Worm (Caenorhabditis elegans) whole organism, L4 larva: ENCODE measurements around the gene acly-2.

Experiments used
- F44E2.7 ChIP-seq: fragments of 200-800 bp; sonication (Bioruptor generic); IDR thresholded peaks from 2 replicates; pipeline ENCODE4 v2.1.2; 2022; ENCODE audit warnings: missing genetic modification characterization, missing compliant biosample characterization
- ama-1 ChIP-seq: fragments of 150-350 bp; optimal IDR thresholded peaks from 2 replicates; lab custom pipeline; 2014; ENCODE audit warnings: inconsistent platforms, mixed read lengths
- ceh-20 ChIP-seq: fragments of 200-800 bp; sonication (Bioruptor generic); IDR thresholded peaks from 2 replicates; pipeline ENCODE4 v1.3.6; 2022; ENCODE audit warnings: missing genetic modification reagents, missing genetic modification characterization, missing compliant biosample characterization
- ceh-28 ChIP-seq: fragments of 150-350 bp; optimal IDR thresholded peaks from 2 replicates; lab custom pipeline; 2014; ENCODE audit warnings: missing biosample characterization, missing genetic modification reagents, missing genetic modification characterization
- ceh-62 ChIP-seq: sonication (generic microtip); optimal IDR thresholded peaks from 2 replicates; lab custom pipeline; 2017; ENCODE audit warnings: missing biosample characterization, missing genetic modification characterization
- hlh-30 ChIP-seq: sonication (generic microtip); optimal IDR thresholded peaks from 2 replicates; lab custom pipeline; 2017; ENCODE audit warnings: antibody characterized with exemption, mild to moderate bottlenecking, missing genetic modification characterization, missing compliant biosample characterization; ENCODE audit not compliant: insufficient read depth
- lin-15B ChIP-seq: fragments of 150-350 bp; sonication (generic microtip); optimal IDR thresholded peaks from 3 replicates; lab custom pipeline; 2014; ENCODE audit warnings: missing biosample characterization, missing genetic modification characterization
- lsy-2 ChIP-seq, 2 experiments: fragments of 150-350 bp in 1 of 2; sonication (generic microtip) in 1 of 2; optimal IDR thresholded peaks; 2 replicates each; lab custom pipeline; 2014 to 2017; ENCODE audit warnings: missing biosample characterization in 2 of 2, missing genetic modification characterization in 2 of 2
- mdl-1 ChIP-seq, 2 experiments: fragments of 150-350 bp in 1 of 2; sonication (generic microtip) in 1 of 2; optimal IDR thresholded peaks; 2 replicates each; lab custom pipeline; 2014 to 2017; ENCODE audit warnings: missing biosample characterization in 2 of 2, missing genetic modification characterization in 2 of 2
- mxl-2 ChIP-seq: fragments of 200-800 bp; sonication (Bioruptor generic); conservative IDR thresholded peaks from 2 replicates; pipeline ENCODE4 v1.3.6; 2022; ENCODE audit warnings: missing genetic modification reagents, missing genetic modification characterization, missing compliant biosample characterization
- nhr-6 ChIP-seq: fragments of 150-350 bp; optimal IDR thresholded peaks from 2 replicates; lab custom pipeline; 2014; ENCODE audit warnings: missing biosample characterization, missing genetic modification characterization
- pha-4 ChIP-seq, 2 experiments: fragments of 150-350 bp in 1 of 2; fragments of 200-800 bp in 1 of 2; sonication (Bioruptor generic) in 1 of 2; IDR thresholded peaks in 1 of 2; optimal IDR thresholded peaks in 1 of 2; 2 replicates each; pipeline versions ENCODE4 v1.3.6 to Lab custom; 2014 to 2022; ENCODE audit warnings: missing genetic modification characterization in 2 of 2, missing genetic modification reagents in 2 of 2, missing biosample characterization in 1 of 2, missing compliant biosample characterization in 1 of 2
- set-16 ChIP-seq: fragments of 200-800 bp; sonication (Bioruptor generic); IDR thresholded peaks from 2 replicates; pipeline ENCODE4 v1.3.6; 2022; ENCODE audit warnings: missing genetic modification reagents, missing genetic modification characterization, missing compliant biosample characterization
- tag-97 ChIP-seq: fragments of 200-800 bp; sonication (Bioruptor generic); IDR thresholded peaks from 2 replicates; pipeline ENCODE4 v1.3.6; 2022; ENCODE audit warnings: missing genetic modification characterization, missing compliant biosample characterization

DNA sequence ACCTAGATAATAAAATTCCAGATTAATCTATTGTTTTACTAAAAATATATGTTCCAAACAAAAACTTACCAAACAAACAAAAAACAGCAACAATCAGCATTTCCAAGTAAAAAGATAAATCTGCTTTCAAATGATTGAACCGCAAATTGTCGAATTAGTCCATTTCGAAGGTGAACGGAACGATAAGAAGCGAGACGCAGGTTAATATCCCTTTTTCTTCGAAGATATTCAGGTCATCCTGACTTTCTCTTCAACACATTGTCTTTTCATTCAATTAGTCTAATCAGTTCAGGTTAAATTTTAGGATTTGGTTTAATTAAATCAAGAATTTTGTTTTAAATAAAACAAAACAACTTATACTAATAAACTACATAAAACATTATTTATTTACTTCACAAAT, 17.1 kb downstream of the acly-2 start, which contains the start of gene B0365.9:
- TF ChIP-seq nhr-6 (tag; lab: Kevin White, UChicago), result no peak
- TF ChIP-seq tag-97, result no peak
- no peak for TF ChIP-seq mdl-1 (tag; optimal IDR thresholded peaks at IDR 0.05; lab: Kevin White, UChicago)
- no peak for TF ChIP-seq lsy-2 (tag; optimal IDR thresholded peaks at IDR 0.05; lab: Kevin White, UChicago)
- no peak for TF ChIP-seq hlh-30 (tag; lab: Kevin White, UChicago)
- TF ChIP-seq ceh-28 (tag; lab: Kevin White, UChicago), result no peak
- TF ChIP-seq ceh-20 (GFP tag; lab: Robert Waterston, UW), result no peak
- TF ChIP-seq F44E2.7 (GFP tag; lab: Robert Waterston, UW), result no peak
- TF ChIP-seq lin-15B (tag; lab: Kevin White, UChicago), result no peak
- no peak for TF ChIP-seq mxl-2 (GFP tag; lab: Robert Waterston, UW)
- no peak for TF ChIP-seq set-16
- no peak for TF ChIP-seq ama-1
- TF ChIP-seq ceh-62 (tag; lab: Kevin White, UChicago), result no peak
- no peak for TF ChIP-seq pha-4 (GFP tag; IDR thresholded peaks at IDR 0.05; lab: Robert Waterston, UW)
- TF ChIP-seq pha-4 (tag; optimal IDR thresholded peaks at IDR 0.05; lab: Kevin White, UChicago), result no peak
